Fruit fly (Drosophila melanogaster): Measurements from ENCODE around the gene crim.

crim gene

DNA sequence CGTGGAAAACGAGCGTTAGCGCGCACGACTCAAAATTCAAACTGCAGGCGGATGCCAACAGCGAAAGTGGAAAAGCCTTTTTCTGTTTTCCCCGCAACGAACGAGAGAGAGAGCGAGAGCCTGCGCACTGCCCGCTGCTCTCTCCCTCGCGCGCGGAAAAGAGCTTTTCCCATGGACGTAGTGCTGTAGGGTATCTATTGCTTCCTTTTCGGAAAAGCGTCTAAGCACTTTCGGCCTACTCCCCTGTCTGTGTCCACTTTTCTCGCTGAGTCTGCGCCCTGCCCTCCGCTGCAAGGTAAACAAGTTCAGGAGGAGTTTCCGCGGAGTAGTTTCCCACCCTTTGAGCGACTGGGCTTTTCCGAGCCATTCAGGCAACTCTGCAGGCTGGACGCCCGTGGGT is 30.9 kb downstream of the crim start, which contains the start of gene CG32085 (continued):
- peak; percentile 10 for TF ChIP-seq mirr (GFP tag; optimal IDR thresholded peaks at IDR 0.05)
- TF ChIP-seq ERR (GFP tag; optimal IDR thresholded peaks at IDR 0.05) = peak; percentile 28
- no peak for TF ChIP-seq CG8359 (GFP tag; optimal IDR thresholded peaks at IDR 0.05; ENCODE audit: borderline replicate concordance)
- TF ChIP-seq dysf (GFP tag; IDR thresholded peaks at IDR 0.05) = peak; percentile 82
- TF ChIP-seq fd64A (GFP tag; optimal IDR thresholded peaks at IDR 0.05) = no peak
- TF ChIP-seq tup (GFP tag; optimal IDR thresholded peaks at IDR 0.05) = peak; percentile 27
- no peak for TF ChIP-seq trh (GFP tag; optimal IDR thresholded peaks at IDR 0.05)
- TF ChIP-seq Gug (GFP tag; IDR thresholded peaks at IDR 0.05) = peak; percentile 90
- peak; percentile 29 for TF ChIP-seq CG1233 (GFP tag; optimal IDR thresholded peaks at IDR 0.05)
- no peak for TF ChIP-seq CG1603 (tag; optimal IDR thresholded peaks at IDR 0.05)
- peak; percentile 79; the same call in 2 of the 3 replicates for TF ChIP-seq ci (GFP tag; IDR thresholded peaks at IDR 0.05)
- TF ChIP-seq pita (GFP tag; optimal IDR thresholded peaks at IDR 0.05) = no peak
- TF ChIP-seq sna (GFP tag; IDR thresholded peaks at IDR 0.05; ENCODE audit: partially characterized antibody) = no peak
- peak; percentile 64 for TF ChIP-seq cwo (GFP tag; optimal IDR thresholded peaks at IDR 0.05)
- peak; percentile 36; the same call in 1 of the 2 replicates for TF ChIP-seq H2.0 (GFP tag; IDR thresholded peaks at IDR 0.05)
- TF ChIP-seq CG15479 (GFP tag; optimal IDR thresholded peaks at IDR 0.05) = no peak
- peak; percentile 26 for TF ChIP-seq ATbp (GFP tag; optimal IDR thresholded peaks at IDR 0.05)
- TF ChIP-seq gsb (GFP tag; IDR thresholded peaks at IDR 0.05) = 0 out of 2 replicates have a peak, but pooled peaks have one; percentile 49
- TF ChIP-seq inv (GFP tag; IDR thresholded peaks at IDR 0.05; ENCODE audit: partially characterized antibody) = no peak; the same call in 1 of the 2 replicates
- TF ChIP-seq Ada2b (GFP tag; IDR thresholded peaks at IDR 0.05) = peak; percentile 60; the same call in 1 of the 2 replicates
- no peak for TF ChIP-seq CG9727 (GFP tag; optimal IDR thresholded peaks at IDR 0.05)
- TF ChIP-seq CG6254 (GFP tag; optimal IDR thresholded peaks at IDR 0.05) = no peak
- TF ChIP-seq CG13123 (GFP tag; optimal IDR thresholded peaks at IDR 0.05) = no peak
- peak; percentile 20 for TF ChIP-seq Bteb2 (GFP tag; optimal IDR thresholded peaks at IDR 0.05)
- TF ChIP-seq fu2 (GFP tag; optimal IDR thresholded peaks at IDR 0.05) = peak; percentile 54
- TF ChIP-seq mam (GFP tag; optimal IDR thresholded peaks at IDR 0.05) = peak; percentile 80
- peak; percentile 50 for TF ChIP-seq CG6765 (GFP tag; optimal IDR thresholded peaks at IDR 0.05)
- peak; percentile 4 for TF ChIP-seq dm (GFP tag; optimal IDR thresholded peaks at IDR 0.05)
- peak; percentile 56 for TF ChIP-seq CG7556 (GFP tag; optimal IDR thresholded peaks at IDR 0.05)
- no peak for TF ChIP-seq cato (GFP tag; optimal IDR thresholded peaks at IDR 0.05; ENCODE audit: borderline replicate concordance)
- TF ChIP-seq yki (optimal IDR thresholded peaks at IDR 0.05) = no peak
- TF ChIP-seq YL-1 (GFP tag; optimal IDR thresholded peaks at IDR 0.05) = no peak
- no peak for TF ChIP-seq ac (GFP tag; optimal IDR thresholded peaks at IDR 0.05)
- peak; percentile 91 for TF ChIP-seq CG11456 (GFP tag; IDR thresholded peaks at IDR 0.05)
- peak; percentile 80 for TF ChIP-seq sob (GFP tag; IDR thresholded peaks at IDR 0.05)
- no peak for TF ChIP-seq Opbp (GFP tag; IDR thresholded peaks at IDR 0.05; ENCODE audit: partially characterized antibody)
- peak; percentile 75 for TF ChIP-seq CG13624 (GFP tag; optimal IDR thresholded peaks at IDR 0.05)
- peak; percentile 73 for TF ChIP-seq lilli (GFP tag; optimal IDR thresholded peaks at IDR 0.05)
- TF ChIP-seq Hr3 (GFP tag; optimal IDR thresholded peaks at IDR 0.05) = no peak
- TF ChIP-seq Dp (GFP tag; optimal IDR thresholded peaks at IDR 0.05) = peak; percentile 12
- no peak for TF ChIP-seq peb (GFP tag; IDR thresholded peaks at IDR 0.05)
- peak; percentile 34 for TF ChIP-seq CG2712 (tag; optimal IDR thresholded peaks at IDR 0.05)
- TF ChIP-seq her (GFP tag; optimal IDR thresholded peaks at IDR 0.05) = peak; percentile 78
- 0 out of 3 replicates have a peak, but pooled peaks have one; percentile 55 for TF ChIP-seq sr (GFP tag; IDR thresholded peaks at IDR 0.05)
- peak; percentile 54; the same call in 1 of the 2 replicates for TF ChIP-seq wdn (GFP tag; IDR thresholded peaks at IDR 0.05)
- TF ChIP-seq Max (GFP tag; optimal IDR thresholded peaks at IDR 0.05) = no peak
- no peak for TF ChIP-seq CG8281 (tag; optimal IDR thresholded peaks at IDR 0.05)
- TF ChIP-seq CG9797 (GFP tag; optimal IDR thresholded peaks at IDR 0.05) = no peak
- TF ChIP-seq CG15269 (tag; optimal IDR thresholded peaks at IDR 0.05) = peak; percentile 42
- TF ChIP-seq pnt (GFP tag; optimal IDR thresholded peaks at IDR 0.05) = peak; percentile 40
- peak; percentile 25 for TF ChIP-seq Six4 (GFP tag; optimal IDR thresholded peaks at IDR 0.05)

Measured in whole organism, embryonic.